Fruit fly (Drosophila melanogaster) whole organism, embryonic: ENCODE data around the gene Caf1-55.

Experiments
- CG10366 ChIP-seq: fragments of 200-800 bp; sonication (Bioruptor generic); IDR thresholded peaks from 2 replicates; pipeline ENCODE4 v1.3.6; 2022; ENCODE audit warnings: missing biosample characterization, missing genetic modification characterization
- CG11398 ChIP-seq: fragments of 200-800 bp; sonication (Bioruptor generic); optimal IDR thresholded peaks from 2 replicates; lab custom pipeline; 2016; ENCODE audit warnings: missing biosample characterization, missing genetic modification characterization
- CG11723 ChIP-seq: fragments of 200-800 bp; sonication (Bioruptor generic); optimal IDR thresholded peaks from 2 replicates; lab custom pipeline; 2017; ENCODE audit warnings: missing biosample characterization, mild to moderate bottlenecking, missing genetic modification characterization
- CG1647 ChIP-seq: fragments of 200-800 bp; sonication (Bioruptor generic); optimal IDR thresholded peaks from 3 replicates; lab custom pipeline; 2016; ENCODE audit warnings: missing biosample characterization, missing genetic modification characterization
- CG17328 ChIP-seq: fragments of 200-800 bp; sonication (Bioruptor generic); IDR thresholded peaks from 2 replicates; pipeline ENCODE4 v1.3.6; 2022; ENCODE audit warnings: missing biosample characterization, missing genetic modification characterization
- CG18011 ChIP-seq: fragments of 200-800 bp; sonication (Bioruptor generic); optimal IDR thresholded peaks from 2 replicates; lab custom pipeline; 2017; ENCODE audit warnings: missing biosample characterization, missing genetic modification characterization, mild to moderate bottlenecking, moderate library complexity, missing genotype
- CG2120 ChIP-seq: fragments of 200-800 bp; sonication (Bioruptor generic); optimal IDR thresholded peaks from 3 replicates; lab custom pipeline; 2016; ENCODE audit warnings: missing biosample characterization, missing genetic modification characterization
- CG2678 ChIP-seq: fragments of 200-800 bp; sonication (Bioruptor generic); optimal IDR thresholded peaks from 3 replicates; lab custom pipeline; 2019; ENCODE audit warnings: missing biosample characterization, mild to moderate bottlenecking, missing genetic modification characterization, moderate library complexity
- CG30431 ChIP-seq: fragments of 200-800 bp; sonication (Bioruptor generic); optimal IDR thresholded peaks from 2 replicates; lab custom pipeline; 2017; ENCODE audit warnings: missing biosample characterization, missing genetic modification characterization
- CG3163 ChIP-seq: fragments of 200-800 bp; sonication (Bioruptor generic); optimal IDR thresholded peaks from 3 replicates; lab custom pipeline; 2016; ENCODE audit warnings: missing biosample characterization, missing genetic modification characterization
- CG32767 ChIP-seq: fragments of 200-800 bp; sonication (Bioruptor generic); IDR thresholded peaks from 2 replicates; pipeline ENCODE4 v1.3.6; 2022; ENCODE audit warnings: missing biosample characterization, missing genetic modification characterization
- CG34376 ChIP-seq: fragments of 200-800 bp; sonication (Bioruptor generic); optimal IDR thresholded peaks from 2 replicates; lab custom pipeline; 2018; ENCODE audit warnings: missing biosample characterization, mild to moderate bottlenecking, missing genetic modification characterization
- CG34422 ChIP-seq: fragments of 200-800 bp; sonication (Bioruptor generic); IDR thresholded peaks from 3 replicates; pipeline ENCODE4 v1.3.6; 2022; ENCODE audit warnings: missing biosample characterization, missing genetic modification characterization
- CG42726 ChIP-seq: fragments of 200-800 bp; sonication (Bioruptor generic); IDR thresholded peaks from 2 replicates; pipeline ENCODE4 v1.3.6; 2022; ENCODE audit warnings: missing biosample characterization, missing genetic modification characterization; ENCODE audit not compliant: partially characterized antibody
- CG43689 ChIP-seq: fragments of 200-800 bp; sonication (Bioruptor generic); IDR thresholded peaks from 2 replicates; pipeline ENCODE4 v1.3.6; 2022; ENCODE audit warnings: missing biosample characterization, missing genetic modification characterization
- CG4617 ChIP-seq: fragments of 200-800 bp; sonication (Bioruptor generic); optimal IDR thresholded peaks from 3 replicates; lab custom pipeline; 2016; ENCODE audit warnings: missing biosample characterization, missing genetic modification characterization, borderline replicate concordance
- CG5953 ChIP-seq: fragments of 200-800 bp; sonication (Bioruptor generic); IDR thresholded peaks from 2 replicates; pipeline ENCODE4 v1.3.6; 2022; ENCODE audit warnings: missing biosample characterization, missing genetic modification characterization
- CG6689 ChIP-seq: fragments of 200-800 bp; sonication (Bioruptor generic); IDR thresholded peaks from 2 replicates; pipeline ENCODE4 v1.3.6; 2022; ENCODE audit warnings: missing biosample characterization, missing genetic modification characterization
- CG7745 ChIP-seq: fragments of 200-800 bp; sonication (Bioruptor generic); optimal IDR thresholded peaks from 2 replicates; lab custom pipeline; 2018; ENCODE audit warnings: missing biosample characterization, mild to moderate bottlenecking, missing genetic modification characterization, moderate library complexity
- CG9215 ChIP-seq: fragments of 200-800 bp; sonication (Bioruptor generic); IDR thresholded peaks from 2 replicates; pipeline ENCODE4 v1.3.6; 2022; ENCODE audit warnings: missing biosample characterization, missing genetic modification characterization
- Camta ChIP-seq: fragments of 200-800 bp; sonication (Bioruptor generic); optimal IDR thresholded peaks from 2 replicates; lab custom pipeline; 2016; ENCODE audit warnings: missing biosample characterization, missing genetic modification characterization
- Chrac-16 ChIP-seq: fragments of 200-800 bp; sonication (Bioruptor generic); optimal IDR thresholded peaks from 3 replicates; lab custom pipeline; 2016; ENCODE audit warnings: missing biosample characterization, missing genetic modification characterization
- Dek ChIP-seq: fragments of 200-800 bp; sonication (Bioruptor generic); optimal IDR thresholded peaks from 3 replicates; lab custom pipeline; 2019; ENCODE audit warnings: missing biosample characterization, mild to moderate bottlenecking, missing genetic modification characterization, moderate library complexity
- Dip2 ChIP-seq: fragments of 200-800 bp; sonication (Bioruptor generic); IDR thresholded peaks from 2 replicates; pipeline ENCODE4 v1.3.6; 2022; ENCODE audit warnings: missing biosample characterization, missing genetic modification characterization
- ERR ChIP-seq: fragments of 200-800 bp; sonication (Bioruptor generic); optimal IDR thresholded peaks from 2 replicates; lab custom pipeline; 2016; ENCODE audit warnings: missing biosample characterization, missing genetic modification characterization
- Ets97D ChIP-seq: fragments of 200-800 bp; sonication (Bioruptor generic); optimal IDR thresholded peaks from 3 replicates; lab custom pipeline; 2016; ENCODE audit warnings: missing biosample characterization, missing genetic modification characterization
- Gsc ChIP-seq: fragments of 200-800 bp; sonication (Bioruptor generic); IDR thresholded peaks from 2 replicates; pipeline ENCODE4 v1.3.6; 2022; ENCODE audit warnings: missing biosample characterization, missing genetic modification characterization
- HHEX ChIP-seq: fragments of 200-800 bp; sonication (Bioruptor generic); optimal IDR thresholded peaks from 3 replicates; lab custom pipeline; 2017; ENCODE audit warnings: missing biosample characterization, mild to moderate bottlenecking, missing genetic modification characterization, missing genetic modification reagents
- Hand ChIP-seq: fragments of 200-800 bp; sonication (Bioruptor generic); optimal IDR thresholded peaks from 2 replicates; lab custom pipeline; 2017; ENCODE audit warnings: mild to moderate bottlenecking, missing biosample characterization, missing genetic modification reagents, missing genetic modification characterization
- Kr ChIP-seq: fragments of 200-800 bp; sonication (Bioruptor generic); optimal IDR thresholded peaks from 2 replicates; lab custom pipeline; 2017; ENCODE audit warnings: missing biosample characterization, mild to moderate bottlenecking, missing genetic modification characterization
- PHDP ChIP-seq: fragments of 200-800 bp; sonication (Bioruptor generic); optimal IDR thresholded peaks from 3 replicates; lab custom pipeline; 2018; ENCODE audit warnings: missing biosample characterization, mild to moderate bottlenecking, missing genetic modification characterization, moderate library complexity
- chinmo ChIP-seq: fragments of 200-800 bp; sonication (Bioruptor generic); IDR thresholded peaks from 4 replicates; pipeline ENCODE4 v1.3.6; 2022; ENCODE audit warnings: missing biosample characterization, missing genetic modification characterization; ENCODE audit not compliant: partially characterized antibody
- dpn ChIP-seq, 2 experiments: fragments of 200-800 bp; sonication (Bioruptor generic); optimal IDR thresholded peaks; 3 replicates each; lab custom pipeline; 2016; ENCODE audit warnings: missing biosample characterization in 2 of 2, missing genetic modification characterization in 2 of 2
- ems ChIP-seq: fragments of 200-800 bp; sonication (Bioruptor generic); optimal IDR thresholded peaks from 3 replicates; lab custom pipeline; 2016; ENCODE audit warnings: missing biosample characterization, missing genetic modification characterization
- fu2 ChIP-seq: fragments of 200-800 bp; sonication (Bioruptor generic); optimal IDR thresholded peaks from 2 replicates; lab custom pipeline; 2016; ENCODE audit warnings: missing biosample characterization, missing genetic modification characterization
- gro ChIP-seq: fragments of 200-800 bp; sonication (Bioruptor generic); optimal IDR thresholded peaks from 2 replicates; lab custom pipeline; 2016; ENCODE audit warnings: missing biosample characterization, missing genetic modification characterization
- gsb ChIP-seq: fragments of 200-800 bp; sonication (Bioruptor generic); IDR thresholded peaks from 2 replicates; pipeline ENCODE4 v1.3.6; 2022; ENCODE audit warnings: missing biosample characterization, missing genetic modification characterization
- jigr1 ChIP-seq: fragments of 200-800 bp; sonication (Bioruptor generic); IDR thresholded peaks from 3 replicates; pipeline ENCODE4 v1.3.6; 2022; ENCODE audit warnings: missing biosample characterization, missing genetic modification characterization
- jing ChIP-seq: fragments of 200-800 bp; sonication (Bioruptor generic); optimal IDR thresholded peaks from 2 replicates; lab custom pipeline; 2018; ENCODE audit warnings: missing biosample characterization, mild to moderate bottlenecking, missing genetic modification characterization
- nom ChIP-seq: fragments of 200-800 bp; sonication (Bioruptor generic); optimal IDR thresholded peaks from 2 replicates; lab custom pipeline; 2017; ENCODE audit warnings: missing biosample characterization, missing genetic modification characterization, mild to moderate bottlenecking, moderate library complexity, missing genetic modification reagents
- p53 ChIP-seq: fragments of 200-800 bp; sonication (Bioruptor generic); optimal IDR thresholded peaks from 2 replicates; lab custom pipeline; 2016; ENCODE audit warnings: missing biosample characterization, missing genetic modification characterization
- sc ChIP-seq, 3 experiments: fragments of >200 bp in 2 of 3; fragments of 200-800 bp in 1 of 3; sonication (Bioruptor generic) in 1 of 3; optimal IDR thresholded peaks; 2 replicates in 2 of 3; 3 replicates in 1 of 3; lab custom pipeline; 2017; ENCODE audit warnings: mild to moderate bottlenecking in 1 of 3, missing biosample characterization in 1 of 3, missing genetic modification characterization in 1 of 3, missing genetic modification reagents in 1 of 3
- slou ChIP-seq: fragments of 200-800 bp; sonication (Bioruptor generic); optimal IDR thresholded peaks from 3 replicates; lab custom pipeline; 2016; ENCODE audit warnings: missing biosample characterization, missing genetic modification characterization
- slp2 ChIP-seq: fragments of 200-800 bp; sonication (Bioruptor generic); optimal IDR thresholded peaks from 2 replicates; lab custom pipeline; 2016; ENCODE audit warnings: missing biosample characterization, missing genetic modification characterization
- tgo ChIP-seq: fragments of 200-800 bp; sonication (Bioruptor generic); IDR thresholded peaks from 3 replicates; pipeline ENCODE4 v1.3.6; 2022; ENCODE audit warnings: missing biosample characterization, missing genetic modification characterization
- tll ChIP-seq, 2 experiments: fragments of 200-800 bp in 1 of 2; fragments of >200 bp in 1 of 2; sonication (Bioruptor generic) in 1 of 2; optimal IDR thresholded peaks; 2 replicates each; lab custom pipeline; 2017 to 2019; ENCODE audit warnings: missing biosample characterization in 2 of 2, missing genetic modification characterization in 2 of 2, mild to moderate bottlenecking in 1 of 2, moderate library complexity in 1 of 2
- vnd ChIP-seq: fragments of 200-800 bp; sonication (Bioruptor generic); IDR thresholded peaks from 3 replicates; pipeline ENCODE4 v1.3.6; 2022; ENCODE audit warnings: missing biosample characterization, missing genetic modification characterization; ENCODE audit not compliant: partially characterized antibody

Caf1-55 gene

dm6 chr3R:15196134-15197034 is 29.0 kb upstream of the Caf1-55 start, which contains the start of the genes Kpc1 and CG42542 (continued):
- peak; percentile 33 for TF ChIP-seq Hand
- peak; percentile 55; the same call in 2 of the 3 replicates for TF ChIP-seq tgo (GFP tag; lab: Robert Waterston, UW)
- no peak for TF ChIP-seq sc (optimal IDR thresholded peaks at IDR 0.05; lab: Kevin White, UChicago)
- TF ChIP-seq sc (GFP tag; optimal IDR thresholded peaks at IDR 0.05; lab: Kevin White, UChicago) = peak; percentile 53
- TF ChIP-seq chinmo (GFP tag; lab: Robert Waterston, UW) = peak; percentile 88; the same call in 2 of the 4 replicates
- TF ChIP-seq CG5953 (GFP tag; lab: Robert Waterston, UW) = no peak
- TF ChIP-seq slp2 (GFP tag; lab: Kevin White, UChicago) = peak; percentile 67
- no peak for TF ChIP-seq CG7745 (tag; lab: Kevin White, UChicago)
- TF ChIP-seq vnd (GFP tag; lab: Robert Waterston, UW) = peak; percentile 89
- peak; percentile 80 for TF ChIP-seq ems (GFP tag; lab: Kevin White, UChicago)
- TF ChIP-seq Gsc (GFP tag; lab: Robert Waterston, UW) = no peak
- TF ChIP-seq jing = peak; percentile 7
- peak; percentile 63 for TF ChIP-seq Ets97D (GFP tag; lab: Kevin White, UChicago)
- peak; percentile 61 for TF ChIP-seq CG10366 (GFP tag; lab: Robert Waterston, UW)
- peak; percentile 86 for TF ChIP-seq gro (GFP tag; lab: Kevin White, UChicago)
- TF ChIP-seq Chrac-16 (GFP tag; lab: Kevin White, UChicago) = peak; percentile 67
- no peak for TF ChIP-seq Camta (GFP tag; lab: Kevin White, UChicago)
- TF ChIP-seq CG17328 (GFP tag; lab: Robert Waterston, UW) = peak; percentile 19; the same call in 1 of the 2 replicates
- TF ChIP-seq CG9215 (GFP tag; lab: Robert Waterston, UW) = peak; percentile 65
- no peak for TF ChIP-seq gsb (GFP tag; lab: Robert Waterston, UW)
- TF ChIP-seq CG34422 = peak; percentile 72
- no peak for TF ChIP-seq CG43689 (GFP tag; lab: Robert Waterston, UW)
- peak; percentile 54 for TF ChIP-seq CG3163 (GFP tag; lab: Kevin White, UChicago)
- peak; percentile 84 for TF ChIP-seq CG1647 (GFP tag; lab: Kevin White, UChicago)
- no peak for TF ChIP-seq PHDP (tag; lab: Kevin White, UChicago)
- TF ChIP-seq Dip2 (GFP tag; lab: Robert Waterston, UW) = no peak
- TF ChIP-seq CG6689 (GFP tag; lab: Robert Waterston, UW) = peak; percentile 59
- peak; percentile 53 for TF ChIP-seq slou (GFP tag; lab: Kevin White, UChicago)
- TF ChIP-seq CG4617 (GFP tag; lab: Kevin White, UChicago) = peak; percentile 83
- peak; percentile 11 for TF ChIP-seq Kr
- TF ChIP-seq CG34376 (GFP tag; lab: Kevin White, UChicago) = peak; percentile 61
- TF ChIP-seq CG11723 (GFP tag; lab: Kevin White, UChicago) = peak; percentile 56
- TF ChIP-seq CG2120 (GFP tag; lab: Kevin White, UChicago) = peak; percentile 91
- TF ChIP-seq CG30431 (GFP tag; lab: Kevin White, UChicago) = peak; percentile 47
- TF ChIP-seq HHEX (GFP tag; lab: Kevin White, UChicago) = peak; percentile 6
- TF ChIP-seq jigr1 = peak; percentile 52; the same call in 1 of the 3 replicates
- no peak for TF ChIP-seq p53 (GFP tag; lab: Kevin White, UChicago)
- peak; percentile 3 for TF ChIP-seq CG2678 (tag; lab: Kevin White, UChicago)
- TF ChIP-seq CG32767 (GFP tag; lab: Robert Waterston, UW) = peak; percentile 62; the same call in 1 of the 2 replicates
- TF ChIP-seq ERR (GFP tag; lab: Kevin White, UChicago) = peak; percentile 38
- peak; percentile 73 to 82 for TF ChIP-seq dpn (GFP tag; optimal IDR thresholded peaks at IDR 0.05; lab: Kevin White, UChicago)
- TF ChIP-seq CG11398 = no peak
- peak; percentile 84 for TF ChIP-seq CG42726 (GFP tag; lab: Robert Waterston, UW)
- TF ChIP-seq Dek (tag; lab: Kevin White, UChicago) = peak; percentile 74
- peak; percentile 50 for TF ChIP-seq fu2 (GFP tag; lab: Kevin White, UChicago)
- TF ChIP-seq CG18011 (GFP tag; lab: Kevin White, UChicago) = peak; percentile 41
- peak in 1 of 2 experiments; percentile 86 for TF ChIP-seq tll (GFP tag; optimal IDR thresholded peaks at IDR 0.05; lab: Kevin White, UChicago)
- no peak for TF ChIP-seq nom (GFP tag; lab: Kevin White, UChicago)
